Fruit fly (Drosophila melanogaster) whole organism: ENCODE measurements around the gene CG14034.

ENCODE experiments used
- Dll ChIP-seq: fragments of >200 bp; optimal IDR thresholded peaks from 2 replicates; lab custom pipeline; 2017
- EcR ChIP-seq, 2 experiments: fragments of >200 bp; optimal IDR thresholded peaks; 2 replicates each; lab custom pipeline; 2017; ENCODE audit warnings: missing biosample characterization in 2 of 2, missing genetic modification characterization in 2 of 2, missing genetic modification reagents in 2 of 2
- pan ChIP-seq: fragments of >200 bp; optimal IDR thresholded peaks from 2 replicates; lab custom pipeline; 2017
- psq ChIP-seq: fragments of >200 bp; optimal IDR thresholded peaks from 2 replicates; lab custom pipeline; 2017
- usp ChIP-seq: fragments of >200 bp; optimal IDR thresholded peaks from 2 replicates; lab custom pipeline; 2017; ENCODE audit warnings: missing biosample characterization, missing genetic modification characterization, mixed read lengths

- TF ChIP-seq EcR (GFP tag; optimal IDR thresholded peaks at IDR 0.05; lab: Kevin White, UChicago) (no peak), pan (lab: Kevin White, UChicago) (no peak), usp (GFP tag; lab: Kevin White, UChicago) (no peak), psq (lab: Kevin White, UChicago) (no peak), Dll (lab: Kevin White, UChicago) (no peak)
Measured at dm6 chr2L:5245363-5245892, 29.1 kb upstream of the CG14034 start.
